Fruit fly (Drosophila melanogaster) whole organism, embryonic: Measurements from ENCODE around the gene Irk2.

Experiments
- Atf-2 ChIP-seq: fragments of 200-800 bp; sonication (Bioruptor generic); optimal IDR thresholded peaks from 2 replicates; lab custom pipeline; 2016; ENCODE audit warnings: missing biosample characterization, missing genetic modification characterization
- CG11456 ChIP-seq: fragments of 200-800 bp; sonication (Bioruptor generic); IDR thresholded peaks from 3 replicates; pipeline ENCODE4 v1.3.6; 2022; ENCODE audit warnings: missing biosample characterization, missing genetic modification characterization
- CG14014 ChIP-seq: fragments of 200-800 bp; sonication (Bioruptor generic); IDR thresholded peaks from 2 replicates; pipeline ENCODE4 v1.3.6; 2022; ENCODE audit warnings: missing biosample characterization, missing genetic modification characterization
- CG14050 ChIP-seq: fragments of 200-800 bp; sonication (Bioruptor generic); IDR thresholded peaks from 3 replicates; pipeline ENCODE4 v1.3.6; 2022; ENCODE audit warnings: missing biosample characterization, missing genetic modification characterization
- CG14667 ChIP-seq: fragments of 200-800 bp; sonication (Bioruptor generic); IDR thresholded peaks from 2 replicates; pipeline ENCODE4 v1.3.6; 2022; ENCODE audit warnings: missing biosample characterization, missing genetic modification characterization
- CG14860 ChIP-seq: fragments of 200-800 bp; sonication (Bioruptor generic); IDR thresholded peaks from 3 replicates; pipeline ENCODE4 v1.3.6; 2022; ENCODE audit warnings: missing biosample characterization, missing genetic modification characterization; ENCODE audit not compliant: partially characterized antibody
- CG15696 ChIP-seq: fragments of 200-800 bp; sonication (Bioruptor generic); optimal IDR thresholded peaks from 2 replicates; lab custom pipeline; 2019; ENCODE audit warnings: missing biosample characterization, mild to moderate bottlenecking, missing genetic modification characterization, moderate library complexity
- CG16815 ChIP-seq: fragments of 200-800 bp; sonication (Bioruptor generic); optimal IDR thresholded peaks from 3 replicates; lab custom pipeline; 2017; ENCODE audit warnings: missing biosample characterization, mild to moderate bottlenecking, missing genetic modification characterization
- CG17912 ChIP-seq: fragments of 200-800 bp; sonication (Bioruptor generic); optimal IDR thresholded peaks from 2 replicates; lab custom pipeline; 2018; ENCODE audit warnings: missing biosample characterization, mild to moderate bottlenecking, missing genetic modification characterization
- CG18262 ChIP-seq: fragments of 200-800 bp; optimal IDR thresholded peaks from 3 replicates; lab custom pipeline; 2019; ENCODE audit warnings: missing biosample characterization, mild to moderate bottlenecking, missing genetic modification characterization, moderate library complexity
- CG18476 ChIP-seq: fragments of 200-800 bp; sonication (Bioruptor generic); optimal IDR thresholded peaks from 2 replicates; lab custom pipeline; 2016; ENCODE audit warnings: missing biosample characterization, mild to moderate bottlenecking, missing genetic modification characterization
- CG34376 ChIP-seq: fragments of 200-800 bp; sonication (Bioruptor generic); optimal IDR thresholded peaks from 2 replicates; lab custom pipeline; 2018; ENCODE audit warnings: missing biosample characterization, mild to moderate bottlenecking, missing genetic modification characterization
- CG4854 ChIP-seq: fragments of 200-800 bp; sonication (Bioruptor generic); optimal IDR thresholded peaks from 2 replicates; lab custom pipeline; 2016; ENCODE audit warnings: missing biosample characterization, missing genetic modification characterization, inconsistent platforms
- CG6854 ChIP-seq: fragments of 200-800 bp; sonication (Bioruptor generic); optimal IDR thresholded peaks from 3 replicates; lab custom pipeline; 2017; ENCODE audit warnings: missing biosample characterization, mild to moderate bottlenecking, missing genetic modification characterization
- CG7372 ChIP-seq: fragments of 200-800 bp; sonication (Bioruptor generic); IDR thresholded peaks from 2 replicates; pipeline ENCODE4 v1.3.6; 2022; ENCODE audit warnings: missing biosample characterization, missing genetic modification characterization
- CTCF ChIP-seq: fragments of 200-800 bp; sonication (Bioruptor generic); optimal IDR thresholded peaks from 2 replicates; lab custom pipeline; 2017; ENCODE audit warnings: missing biosample characterization, mild to moderate bottlenecking, missing genetic modification characterization, moderate library complexity
- D19B ChIP-seq: fragments of 200-800 bp; sonication (Bioruptor generic); optimal IDR thresholded peaks from 2 replicates; lab custom pipeline; 2017; ENCODE audit warnings: missing biosample characterization, mild to moderate bottlenecking, missing genetic modification characterization
- Dip3 ChIP-seq: fragments of 200-800 bp; sonication (Bioruptor generic); optimal IDR thresholded peaks from 3 replicates; lab custom pipeline; 2016; ENCODE audit warnings: missing biosample characterization, missing genetic modification characterization
- Fer2 ChIP-seq: fragments of 200-800 bp; sonication (Bioruptor generic); optimal IDR thresholded peaks from 2 replicates; lab custom pipeline; 2018; ENCODE audit warnings: missing biosample characterization, mild to moderate bottlenecking, missing genetic modification characterization, moderate library complexity
- GATAe ChIP-seq: fragments of 200-800 bp; sonication (Bioruptor generic); conservative IDR thresholded peaks from 2 replicates; pipeline ENCODE4 v1.3.6; 2022; ENCODE audit warnings: missing biosample characterization, missing genetic modification characterization
- HHEX ChIP-seq: fragments of 200-800 bp; sonication (Bioruptor generic); optimal IDR thresholded peaks from 3 replicates; lab custom pipeline; 2017; ENCODE audit warnings: missing biosample characterization, mild to moderate bottlenecking, missing genetic modification characterization, missing genetic modification reagents
- Hand ChIP-seq: fragments of 200-800 bp; sonication (Bioruptor generic); optimal IDR thresholded peaks from 2 replicates; lab custom pipeline; 2017; ENCODE audit warnings: mild to moderate bottlenecking, missing biosample characterization, missing genetic modification reagents, missing genetic modification characterization
- Hr51 ChIP-seq, 2 experiments: fragments of 200-800 bp; sonication (Bioruptor generic); optimal IDR thresholded peaks; 2 replicates in 1 of 2; 3 replicates in 1 of 2; lab custom pipeline; 2016 to 2018; ENCODE audit warnings: missing biosample characterization in 2 of 2, missing genetic modification characterization in 2 of 2, mild to moderate bottlenecking in 1 of 2, moderate library complexity in 1 of 2
- Hsf ChIP-seq: fragments of 200-800 bp; sonication (Bioruptor generic); optimal IDR thresholded peaks from 3 replicates; lab custom pipeline; 2016; ENCODE audit warnings: missing biosample characterization, missing genetic modification characterization
- Mrtf ChIP-seq: fragments of 200-800 bp; sonication (Bioruptor generic); IDR thresholded peaks from 3 replicates; pipeline ENCODE4 v1.3.6; 2022; ENCODE audit warnings: missing biosample characterization, missing genetic modification characterization
- Xrp1 ChIP-seq: fragments of 200-800 bp; sonication (Bioruptor generic); IDR thresholded peaks from 2 replicates; pipeline ENCODE4 v1.3.6; 2022; ENCODE audit warnings: missing biosample characterization, missing genetic modification characterization
- amos ChIP-seq: fragments of 200-800 bp; sonication (Bioruptor generic); IDR thresholded peaks from 2 replicates; pipeline ENCODE4 v1.3.6; 2022; ENCODE audit warnings: missing biosample characterization, missing genetic modification characterization; ENCODE audit not compliant: partially characterized antibody
- dmrt99B ChIP-seq: fragments of 200-800 bp; sonication (Bioruptor generic); optimal IDR thresholded peaks from 2 replicates; lab custom pipeline; 2018; ENCODE audit warnings: missing biosample characterization, mild to moderate bottlenecking, missing genetic modification characterization, moderate library complexity
- ems ChIP-seq: fragments of 200-800 bp; sonication (Bioruptor generic); optimal IDR thresholded peaks from 3 replicates; lab custom pipeline; 2016; ENCODE audit warnings: missing biosample characterization, missing genetic modification characterization
- exex ChIP-seq: fragments of 200-800 bp; sonication (Bioruptor generic); optimal IDR thresholded peaks from 4 replicates; lab custom pipeline; 2018; ENCODE audit warnings: missing biosample characterization, mild to moderate bottlenecking, missing genetic modification characterization, moderate library complexity
- grn ChIP-seq: fragments of 200-800 bp; sonication (Bioruptor generic); optimal IDR thresholded peaks from 3 replicates; lab custom pipeline; 2017; ENCODE audit warnings: missing biosample characterization, missing genetic modification characterization
- hth ChIP-seq: fragments of >200 bp; optimal IDR thresholded peaks from 2 replicates; lab custom pipeline; 2017; ENCODE audit warnings: inconsistent platforms
- mirr ChIP-seq: fragments of 200-800 bp; sonication (Bioruptor generic); optimal IDR thresholded peaks from 3 replicates; lab custom pipeline; 2018; ENCODE audit warnings: missing biosample characterization, mild to moderate bottlenecking, missing genetic modification characterization
- nom ChIP-seq: fragments of 200-800 bp; sonication (Bioruptor generic); optimal IDR thresholded peaks from 2 replicates; lab custom pipeline; 2017; ENCODE audit warnings: missing biosample characterization, missing genetic modification characterization, mild to moderate bottlenecking, moderate library complexity, missing genetic modification reagents
- repo ChIP-seq: fragments of 200-800 bp; sonication (Bioruptor generic); optimal IDR thresholded peaks from 2 replicates; lab custom pipeline; 2016; ENCODE audit warnings: missing biosample characterization, missing genetic modification characterization
- run ChIP-seq: fragments of 200-800 bp; sonication (Bioruptor generic); optimal IDR thresholded peaks from 3 replicates; lab custom pipeline; 2018; ENCODE audit warnings: missing biosample characterization, mild to moderate bottlenecking, missing genetic modification characterization
- sens ChIP-seq: fragments of 200-800 bp; sonication (Bioruptor generic); peaks from one replicate; lab custom pipeline; 2016; ENCODE audit warnings: missing biosample characterization, missing genetic modification characterization
- sna ChIP-seq: fragments of 200-800 bp; sonication (Bioruptor generic); IDR thresholded peaks from 2 replicates; pipeline ENCODE4 v1.3.6; 2022; ENCODE audit warnings: missing biosample characterization, missing genetic modification characterization; ENCODE audit not compliant: partially characterized antibody
- stc ChIP-seq: fragments of 200-800 bp; sonication (Bioruptor generic); IDR thresholded peaks from 2 replicates; pipeline ENCODE4 v1.3.6; 2022; ENCODE audit warnings: missing biosample characterization, missing genetic modification characterization
- wek ChIP-seq: fragments of 200-800 bp; sonication (Bioruptor generic); optimal IDR thresholded peaks from 3 replicates; lab custom pipeline; 2018; ENCODE audit warnings: missing biosample characterization, mild to moderate bottlenecking, missing genetic modification characterization, moderate library complexity
- yki ChIP-seq: fragments of >200 bp; optimal IDR thresholded peaks from 3 replicates; lab custom pipeline; 2018
- zen ChIP-seq: fragments of 200-800 bp; sonication (Bioruptor generic); optimal IDR thresholded peaks from 3 replicates; lab custom pipeline; 2018; ENCODE audit warnings: missing biosample characterization, mild to moderate bottlenecking, missing genetic modification characterization, moderate library complexity

Irk2 gene

dm6 chr3R:23538719-23539145 is 19.5 kb upstream of the Irk2 start, which contains the start of gene Ugt303B2 (continued):
- TF ChIP-seq CTCF (peak; percentile 92), CG14667 (GFP tag; lab: Robert Waterston, UW) (no peak), Hsf (GFP tag; lab: Kevin White, UChicago) (no peak), Hr51 (GFP tag; optimal IDR thresholded peaks at IDR 0.05; lab: Kevin White, UChicago) (peak in 1 of 2 experiments; percentile 14), CG18476 (no peak), Hand (no peak), wek (GFP tag; lab: Kevin White, UChicago) (peak; percentile 95), CG15696 (tag; lab: Kevin White, UChicago) (no peak), CG16815 (no peak), Xrp1 (GFP tag; lab: Robert Waterston, UW) (no peak), ems (GFP tag; lab: Kevin White, UChicago) (no peak), Fer2 (tag; lab: Kevin White, UChicago) (no peak), Dip3 (no peak), CG7372 (no peak), yki (no peak), CG6854 (GFP tag; lab: Kevin White, UChicago) (no peak), D19B (GFP tag; lab: Kevin White, UChicago) (no peak), dmrt99B (tag; lab: Kevin White, UChicago) (no peak), CG14014 (GFP tag; lab: Robert Waterston, UW) (no peak), CG17912 (no peak), CG4854 (GFP tag; lab: Kevin White, UChicago) (no peak), grn (GFP tag; lab: Kevin White, UChicago) (peak; percentile 71), stc (GFP tag; lab: Robert Waterston, UW) (no peak), nom (GFP tag; lab: Kevin White, UChicago) (no peak), CG11456 (GFP tag; lab: Robert Waterston, UW) (peak; percentile 40; the same call in 1 of the 3 replicates), sens (GFP tag; lab: Kevin White, UChicago) (peak; percentile 50), CG18262 (tag; lab: Kevin White, UChicago) (no peak), zen (tag; lab: Kevin White, UChicago) (peak; percentile 25), amos (GFP tag; lab: Robert Waterston, UW) (no peak), mirr (GFP tag; lab: Kevin White, UChicago) (peak; percentile 13), CG14860 (GFP tag; lab: Robert Waterston, UW) (no peak), sna (GFP tag; lab: Robert Waterston, UW) (no peak), HHEX (no peak), repo (GFP tag; lab: Kevin White, UChicago) (no peak), Mrtf (GFP tag; lab: Robert Waterston, UW) (peak; percentile 48; the same call in 1 of the 3 replicates), run (tag; lab: Kevin White, UChicago) (peak; percentile 34), hth (lab: Kevin White, UChicago) (no peak)

DNA sequence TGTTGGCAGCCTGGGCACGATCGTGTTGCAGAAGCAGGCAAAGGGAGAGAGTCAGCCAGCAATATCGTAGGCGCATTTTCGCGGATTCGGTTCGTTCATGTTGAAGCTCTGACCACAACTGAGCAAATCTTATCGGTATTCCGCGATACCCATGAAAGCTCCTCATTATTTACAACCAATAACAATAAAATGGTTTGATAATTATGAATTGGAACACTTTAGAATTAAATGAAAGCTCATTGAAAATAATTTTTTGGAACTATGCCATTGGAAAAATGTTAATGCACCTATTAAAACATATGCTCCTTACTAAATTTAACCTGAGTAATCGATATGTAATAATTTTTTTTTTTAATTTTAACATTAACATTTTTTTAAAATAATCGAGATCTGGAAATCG is 17.4 kb upstream of the Irk2 start, which contains the start of gene Ugt303B1:
Gene Ugt303B1 (minus strand): TSS at position 101 of the 400 bp plus-strand sequence.
- TF ChIP-seq CG14050 (GFP tag; lab: Robert Waterston, UW) = no peak
- TF ChIP-seq exex (tag; lab: Kevin White, UChicago) = peak; percentile 58
- TF ChIP-seq GATAe (GFP tag; lab: Robert Waterston, UW) = peak; percentile 45
- TF ChIP-seq CG18476 = no peak
- peak; percentile 34 for TF ChIP-seq CG34376
- no peak for TF ChIP-seq Atf-2 (GFP tag; lab: Kevin White, UChicago)
